Fruit fly (Drosophila melanogaster): Measurements from ENCODE around the gene CG7215.
A peak's percentile ranks its signal among the peaks of the same experiment; 100 is the strongest.

Gene CG7215

DNA sequence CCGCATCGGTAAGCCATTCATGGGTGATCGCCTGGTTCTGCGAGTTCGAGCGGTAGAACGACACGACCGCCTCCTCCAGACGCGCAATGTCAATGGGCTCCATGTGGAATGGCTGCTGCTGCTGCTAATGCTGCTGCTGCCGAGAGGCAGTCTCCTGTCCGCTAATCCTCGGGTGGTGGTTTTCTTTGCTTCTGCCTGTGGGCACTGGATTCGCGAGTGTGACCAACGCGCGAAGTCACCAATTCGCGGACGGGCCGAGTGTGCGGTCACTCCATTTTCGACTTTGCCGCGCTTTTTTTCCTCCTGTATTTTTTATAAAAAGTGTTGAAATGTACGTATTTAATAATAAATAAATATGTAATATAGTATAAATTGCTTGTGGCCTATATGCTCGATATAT lies 16.2 kb upstream of the CG7215 start, which contains the start of gene cdm (continued):
- TF ChIP-seq CG30020 (tag; optimal IDR thresholded peaks at IDR 0.05) = no peak
- TF ChIP-seq unc-4 (GFP tag; IDR thresholded peaks at IDR 0.05; ENCODE audit: partially characterized antibody) = peak; percentile 21; the same call in 1 of the 2 replicates
- 0 out of 3 replicates have a peak, but pooled peaks have one; percentile 37 for TF ChIP-seq CG2199 (GFP tag; IDR thresholded peaks at IDR 0.05)
- TF ChIP-seq CG15269 (tag; optimal IDR thresholded peaks at IDR 0.05) = no peak
- TF ChIP-seq CG17612 (GFP tag; IDR thresholded peaks at IDR 0.05) = no peak
- TF ChIP-seq Hr39 (optimal IDR thresholded peaks at IDR 0.05) = no peak
- peak; percentile 31; the same call in 1 of the 2 replicates for TF ChIP-seq Dref (GFP tag; IDR thresholded peaks at IDR 0.05)
- TF ChIP-seq CG4707 (GFP tag; optimal IDR thresholded peaks at IDR 0.05) = no peak
- no peak for TF ChIP-seq bsh (GFP tag; optimal IDR thresholded peaks at IDR 0.05)
- no peak for TF ChIP-seq eyg (GFP tag; optimal IDR thresholded peaks at IDR 0.05)
- TF ChIP-seq Xrp1 (GFP tag; IDR thresholded peaks at IDR 0.05) = no peak
- no peak for TF ChIP-seq Ptx1 (GFP tag; IDR thresholded peaks at IDR 0.05)
- TF ChIP-seq aop (GFP tag; IDR thresholded peaks at IDR 0.05) = no peak
- TF ChIP-seq CG17186 (GFP tag; optimal IDR thresholded peaks at IDR 0.05) = peak; percentile 19
- no peak for TF ChIP-seq gt (GFP tag; IDR thresholded peaks at IDR 0.05)
- TF ChIP-seq Dp (GFP tag; optimal IDR thresholded peaks at IDR 0.05) = peak; percentile 82
- no peak for TF ChIP-seq CG13624 (GFP tag; optimal IDR thresholded peaks at IDR 0.05)
- TF ChIP-seq fd64A (GFP tag; optimal IDR thresholded peaks at IDR 0.05) = no peak
- TF ChIP-seq CG12942 (GFP tag; optimal IDR thresholded peaks at IDR 0.05) = no peak
- TF ChIP-seq CG6765 (GFP tag; optimal IDR thresholded peaks at IDR 0.05) = peak; percentile 6
- no peak for TF ChIP-seq CG3838 (GFP tag; optimal IDR thresholded peaks at IDR 0.05)
- TF ChIP-seq zen (tag; optimal IDR thresholded peaks at IDR 0.05) = no peak
- TF ChIP-seq CG9932 (GFP tag; IDR thresholded peaks at IDR 0.05) = no peak
- TF ChIP-seq zf30C (GFP tag; optimal IDR thresholded peaks at IDR 0.05) = no peak
- no peak for TF ChIP-seq CG6791 (GFP tag; IDR thresholded peaks at IDR 0.05; ENCODE audit: partially characterized antibody)
- no peak for TF ChIP-seq H15 (GFP tag; IDR thresholded peaks at IDR 0.05)
- no peak for TF ChIP-seq Lpt (GFP tag; optimal IDR thresholded peaks at IDR 0.05)
- no peak for TF ChIP-seq chif (GFP tag; optimal IDR thresholded peaks at IDR 0.05)
- TF ChIP-seq Dad (GFP tag; optimal IDR thresholded peaks at IDR 0.05) = no peak
- TF ChIP-seq CG8924 (tag; optimal IDR thresholded peaks at IDR 0.05) = no peak
- TF ChIP-seq BEAF-32 (GFP tag; optimal IDR thresholded peaks at IDR 0.05) = peak; percentile 10
- no peak for TF ChIP-seq CG30431 (GFP tag; optimal IDR thresholded peaks at IDR 0.05)
- no peak for TF ChIP-seq CG12391 (tag; optimal IDR thresholded peaks at IDR 0.05)
- no peak for TF ChIP-seq Fer2 (tag; optimal IDR thresholded peaks at IDR 0.05)
- TF ChIP-seq Poxn (GFP tag; IDR thresholded peaks at IDR 0.05) = no peak
- TF ChIP-seq CG7987 (GFP tag; optimal IDR thresholded peaks at IDR 0.05) = no peak
- TF ChIP-seq CG8765 (GFP tag; IDR thresholded peaks at IDR 0.05) = no peak
- TF ChIP-seq Trl (optimal IDR thresholded peaks at IDR 0.05) = no peak
- TF ChIP-seq Trl (GFP tag; optimal IDR thresholded peaks at IDR 0.05) = no peak
- no peak for TF ChIP-seq CG6689 (GFP tag; IDR thresholded peaks at IDR 0.05)
- no peak for TF ChIP-seq Hmr (GFP tag; optimal IDR thresholded peaks at IDR 0.05)
- no peak for TF ChIP-seq cad (GFP tag; optimal IDR thresholded peaks at IDR 0.05)
- TF ChIP-seq CG33213 (GFP tag; optimal IDR thresholded peaks at IDR 0.05) = no peak
- TF ChIP-seq lov (optimal IDR thresholded peaks at IDR 0.05) = no peak
- TF ChIP-seq lov (GFP tag; IDR thresholded peaks at IDR 0.05) = no peak
- no peak for TF ChIP-seq CG34422 (GFP tag; IDR thresholded peaks at IDR 0.05)
- no peak for TF ChIP-seq Atf6 (GFP tag; IDR thresholded peaks at IDR 0.05)
- TF ChIP-seq CG33557 (GFP tag; optimal IDR thresholded peaks at IDR 0.05) = no peak
- no peak for TF ChIP-seq TFAM (GFP tag; optimal IDR thresholded peaks at IDR 0.05)
- TF ChIP-seq slbo (GFP tag; IDR thresholded peaks at IDR 0.05) = no peak
- no peak for TF ChIP-seq CG31388 (GFP tag; optimal IDR thresholded peaks at IDR 0.05)
- TF ChIP-seq CrebB (tag; optimal IDR thresholded peaks at IDR 0.05) = no peak
- no peak for TF ChIP-seq Fer1 (GFP tag; optimal IDR thresholded peaks at IDR 0.05)
